Fruit fly (Drosophila melanogaster) whole organism, pupa: ENCODE results near the gene CG31220.

Source experiments
- CG10348 ChIP-seq: fragments of 200-800 bp; sonication (Bioruptor generic); IDR thresholded peaks from 2 replicates; pipeline ENCODE4 v1.3.6; 2022; ENCODE audit warnings: missing biosample characterization, missing genetic modification characterization
- CG13204 ChIP-seq: fragments of 200-800 bp; sonication (Bioruptor generic); optimal IDR thresholded peaks from 2 replicates; lab custom pipeline; 2018; ENCODE audit warnings: missing biosample characterization, mild to moderate bottlenecking, missing genetic modification characterization, moderate library complexity
- CG14655 ChIP-seq: fragments of 200-800 bp; sonication (Bioruptor generic); optimal IDR thresholded peaks from 3 replicates; lab custom pipeline; 2017; ENCODE audit warnings: mild to moderate bottlenecking, missing biosample characterization, missing genetic modification reagents, missing genetic modification characterization
- CG15710 ChIP-seq: fragments of 200-800 bp; sonication (Bioruptor generic); optimal IDR thresholded peaks from 2 replicates; lab custom pipeline; 2018; ENCODE audit warnings: missing biosample characterization, mild to moderate bottlenecking, missing genetic modification characterization, moderate library complexity
- CG17806 ChIP-seq: fragments of 200-800 bp; sonication (Bioruptor generic); optimal IDR thresholded peaks from 2 replicates; lab custom pipeline; 2018; ENCODE audit warnings: missing biosample characterization, mild to moderate bottlenecking, missing genetic modification characterization, moderate library complexity
- CG8301 ChIP-seq: fragments of 200-800 bp; sonication (Bioruptor generic); optimal IDR thresholded peaks from 2 replicates; lab custom pipeline; 2018; ENCODE audit warnings: missing biosample characterization, mild to moderate bottlenecking, missing genetic modification characterization
- CG9948 ChIP-seq: fragments of 200-800 bp; sonication (Bioruptor generic); optimal IDR thresholded peaks from 2 replicates; lab custom pipeline; 2018; ENCODE audit warnings: missing biosample characterization, mild to moderate bottlenecking, missing genetic modification characterization, moderate library complexity
- D1 ChIP-seq: fragments of 200-800 bp; sonication (Bioruptor generic); optimal IDR thresholded peaks from 2 replicates; lab custom pipeline; 2018; ENCODE audit warnings: missing biosample characterization, mild to moderate bottlenecking, missing genetic modification characterization, moderate library complexity
- Pif1B ChIP-seq: fragments of 200-800 bp; sonication (Bioruptor generic); optimal IDR thresholded peaks from 3 replicates; lab custom pipeline; 2016; ENCODE audit warnings: missing biosample characterization, missing genetic modification characterization
- Snoo ChIP-seq: fragments of 200-800 bp; sonication (Bioruptor generic); optimal IDR thresholded peaks from 3 replicates; lab custom pipeline; 2017; ENCODE audit warnings: missing biosample characterization, mild to moderate bottlenecking, missing genetic modification characterization, inconsistent platforms
- fd96Ca ChIP-seq: fragments of 200-800 bp; sonication (Bioruptor generic); IDR thresholded peaks from 3 replicates; pipeline ENCODE4 v1.3.6; 2022; ENCODE audit warnings: missing biosample characterization, missing genetic modification characterization

DNA sequence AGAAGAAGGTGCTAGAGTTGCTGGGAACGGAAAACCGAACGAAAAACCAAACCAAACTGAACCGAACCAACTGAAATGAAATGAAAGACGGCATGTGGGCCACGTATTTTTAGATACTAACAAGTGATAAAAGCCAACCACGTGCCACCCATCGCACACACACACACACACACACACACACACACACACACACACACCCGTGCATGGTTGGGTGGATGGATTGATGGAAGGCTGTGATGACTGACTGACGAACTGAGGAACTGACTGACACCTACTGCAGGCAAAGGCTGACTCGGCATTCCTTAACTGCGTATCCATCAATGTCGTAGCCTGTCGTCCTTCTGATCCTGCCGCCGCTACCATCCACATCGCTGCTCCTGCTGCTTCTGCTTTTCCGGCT, 34.1 kb downstream of the CG31220 start:
- TF ChIP-seq fd96Ca (no peak), Pif1B (no peak), CG10348 (GFP tag; lab: Robert Waterston, UW) (no peak), Snoo (tag; lab: Kevin White, UChicago) (no peak), CG14655 (no peak), CG15710 (tag; lab: Kevin White, UChicago) (no peak), CG9948 (tag; lab: Kevin White, UChicago) (no peak), CG8301 (no peak), D1 (tag; lab: Kevin White, UChicago) (no peak), CG17806 (no peak), CG13204 (no peak)
